Worm (Caenorhabditis elegans) whole organism, early embryonic: ENCODE results near the gene oma-2.

Experiments
- B0310.2 ChIP-seq: sonication (generic microtip); optimal IDR thresholded peaks from 2 replicates; lab custom pipeline; 2016; ENCODE audit warnings: mild to moderate bottlenecking, missing genetic modification characterization, missing compliant biosample characterization
- F13C5.2 ChIP-seq: sonication (generic microtip); optimal IDR thresholded peaks from 2 replicates; lab custom pipeline; 2017; ENCODE audit warnings: mild to moderate bottlenecking, missing genetic modification characterization, inconsistent platforms, missing compliant biosample characterization
- aly-1 ChIP-seq: sonication (generic microtip); optimal IDR thresholded peaks from 2 replicates; lab custom pipeline; 2016; ENCODE audit warnings: missing genetic modification characterization, missing compliant biosample characterization
- ama-1 ChIP-seq: fragments of 150-350 bp; optimal IDR thresholded peaks from 2 replicates; lab custom pipeline; 2014
- ceh-13 ChIP-seq: fragments of 200-800 bp; sonication (Bioruptor generic); optimal IDR thresholded peaks from 2 replicates; lab custom pipeline; 2018; ENCODE audit warnings: mild to moderate bottlenecking, missing genetic modification characterization, missing compliant biosample characterization
- ceh-36 ChIP-seq: sonication (generic microtip); optimal IDR thresholded peaks from 2 replicates; lab custom pipeline; 2016; ENCODE audit warnings: missing genetic modification characterization, inconsistent platforms, missing compliant biosample characterization
- ets-7 ChIP-seq: sonication (generic microtip); optimal IDR thresholded peaks from 2 replicates; lab custom pipeline; 2016; ENCODE audit warnings: missing genotype, missing genetic modification characterization, missing compliant biosample characterization
- flt-1 ChIP-seq: fragments of 200-800 bp; sonication (Bioruptor generic); IDR thresholded peaks from 2 replicates; pipeline ENCODE4 v1.3.6; 2022; ENCODE audit warnings: missing genetic modification characterization, missing compliant biosample characterization
- hmbx-1 ChIP-seq: sonication (generic microtip); optimal IDR thresholded peaks from 2 replicates; lab custom pipeline; 2016; ENCODE audit warnings: mild to moderate bottlenecking, missing genetic modification characterization, missing compliant biosample characterization
- hmg-4 ChIP-seq: fragments of 200-800 bp; sonication (Bioruptor generic); optimal IDR thresholded peaks from 2 replicates; lab custom pipeline; 2018; ENCODE audit warnings: mild to moderate bottlenecking, missing genetic modification characterization, missing compliant biosample characterization
- hnd-1 ChIP-seq: sonication (generic microtip); optimal IDR thresholded peaks from 2 replicates; lab custom pipeline; 2016; ENCODE audit warnings: missing genetic modification characterization, missing compliant biosample characterization
- pes-1 ChIP-seq: fragments of 200-800 bp; sonication (Bioruptor generic); IDR thresholded peaks from 2 replicates; pipeline ENCODE4 v1.3.6; 2022; ENCODE audit warnings: missing genetic modification reagents, missing genetic modification characterization, missing compliant biosample characterization
- scrt-1 ChIP-seq: fragments of 200-800 bp; sonication (Bioruptor generic); IDR thresholded peaks from 2 replicates; pipeline ENCODE4 v1.3.6; 2022; ENCODE audit warnings: missing genetic modification characterization, missing compliant biosample characterization
- sea-1 ChIP-seq: fragments of 200-800 bp; sonication (Bioruptor generic); conservative IDR thresholded peaks from 2 replicates; pipeline ENCODE4 v1.3.6; 2022; ENCODE audit warnings: missing genetic modification characterization, missing compliant biosample characterization
- tbx-11 ChIP-seq: fragments of 200-800 bp; sonication (Bioruptor generic); IDR thresholded peaks from 2 replicates; pipeline ENCODE4 v1.3.6; 2022; ENCODE audit warnings: missing genetic modification characterization, missing compliant biosample characterization
- tbx-37 ChIP-seq: fragments of 200-800 bp; sonication (Bioruptor generic); conservative IDR thresholded peaks from 2 replicates; pipeline ENCODE4 v1.3.6; 2022; ENCODE audit warnings: missing genetic modification reagents, missing genetic modification characterization, missing compliant biosample characterization
- tra-4 ChIP-seq: sonication (generic microtip); optimal IDR thresholded peaks from 2 replicates; lab custom pipeline; 2017; ENCODE audit warnings: missing genetic modification characterization, missing compliant biosample characterization

Gene oma-2

DNA sequence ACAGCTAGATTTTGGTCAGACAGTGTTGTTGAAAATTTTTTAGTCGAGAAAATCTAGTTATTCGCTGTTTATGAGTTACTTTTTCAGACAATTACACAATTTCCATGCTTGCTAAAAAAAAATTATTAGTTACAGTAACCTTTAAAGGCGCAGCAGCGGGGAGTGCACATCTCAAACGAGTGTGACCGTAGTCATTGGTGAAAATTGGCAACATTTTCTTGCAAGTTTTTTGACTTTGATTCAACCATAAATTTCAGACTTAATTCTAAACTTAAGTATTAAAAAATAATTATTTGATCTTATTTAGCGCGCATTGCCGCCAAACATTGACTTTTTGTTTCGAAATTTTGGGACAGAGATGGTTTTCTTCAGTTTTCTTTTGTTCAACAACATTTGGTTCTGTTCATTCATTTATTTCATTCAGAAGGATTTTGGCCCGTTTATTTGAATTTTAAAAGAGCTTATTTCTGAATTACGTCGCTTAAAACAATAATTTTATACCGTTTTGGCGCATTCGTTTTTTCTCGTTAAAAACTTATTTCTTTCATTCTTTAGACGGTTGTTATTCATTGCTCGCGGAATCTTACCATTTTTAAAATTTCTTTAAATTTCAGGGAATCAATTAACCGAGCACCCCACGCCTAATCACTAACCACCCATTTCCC is at the start of gene oma-2:
oma-2 (plus strand) TSS at position 615 of the 665 bp plus-strand sequence.
- no peak for TF ChIP-seq ceh-13 (GFP tag; lab: Kevin White, UChicago)
- no peak for TF ChIP-seq hmg-4 (GFP tag; lab: Kevin White, UChicago)
- TF ChIP-seq tbx-37 (GFP tag; lab: Robert Waterston, UW): no peak
- TF ChIP-seq B0310.2 (tag; lab: Kevin White, UChicago): no peak
- TF ChIP-seq flt-1 (GFP tag; lab: Robert Waterston, UW): no peak
- TF ChIP-seq scrt-1 (GFP tag; lab: Robert Waterston, UW): no peak

ce11 chrV:7980370-7980987 is 48.8 kb upstream of the oma-2 start:
- TF ChIP-seq aly-1 (tag; lab: Kevin White, UChicago) (no peak), ama-1 (lab: Kevin White, UChicago) (no peak), B0310.2 (tag; lab: Kevin White, UChicago) (no peak), scrt-1 (GFP tag; lab: Robert Waterston, UW) (no peak), tra-4 (tag; lab: Kevin White, UChicago) (no peak), pes-1 (GFP tag; lab: Robert Waterston, UW) (no peak), tbx-37 (GFP tag; lab: Robert Waterston, UW) (no peak), F13C5.2 (no peak), sea-1 (GFP tag; lab: Robert Waterston, UW) (no peak), ceh-36 (no peak), ceh-13 (GFP tag; lab: Kevin White, UChicago) (no peak), ets-7 (tag; lab: Kevin White, UChicago) (no peak), hmbx-1 (tag; lab: Kevin White, UChicago) (no peak), hmg-4 (GFP tag; lab: Kevin White, UChicago) (no peak)

DNA sequence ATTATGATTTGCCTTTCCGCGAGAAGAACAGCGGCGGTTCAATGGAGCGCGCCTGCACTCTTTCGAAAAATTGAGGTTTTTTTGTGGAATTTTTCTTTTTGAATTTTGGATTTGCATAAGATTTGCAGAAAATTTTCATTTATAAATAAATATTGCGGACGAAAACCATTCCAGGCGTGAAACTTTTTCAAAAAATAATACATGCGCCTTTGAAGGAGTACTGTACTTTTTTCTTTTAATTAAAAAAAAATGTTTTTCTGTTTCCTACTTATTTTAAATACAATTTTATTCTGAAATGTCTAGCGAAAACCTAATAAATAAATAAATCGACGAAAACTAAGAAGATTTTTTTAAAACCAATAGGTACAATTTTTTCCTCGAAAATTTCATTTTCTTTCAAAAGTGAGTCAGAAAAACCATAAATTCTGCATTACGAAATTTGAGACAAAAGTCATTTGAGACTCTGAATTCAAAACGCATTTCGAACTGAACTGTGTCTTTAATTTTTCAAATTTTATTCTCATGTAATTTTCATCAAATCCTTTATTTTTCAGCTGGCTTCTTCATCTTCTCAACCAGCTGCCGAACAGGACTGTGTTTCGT is 48.1 kb upstream of the oma-2 start, which contains the start of gene F26D11.1:
F26D11.1 (plus strand) TSS at position 553 of the 603 bp plus-strand sequence.
- no peak for TF ChIP-seq aly-1 (tag; lab: Kevin White, UChicago)
- TF ChIP-seq B0310.2 (tag; lab: Kevin White, UChicago): no peak
- no peak for TF ChIP-seq ceh-13 (GFP tag; lab: Kevin White, UChicago)
- TF ChIP-seq flt-1 (GFP tag; lab: Robert Waterston, UW): no peak

DNA sequence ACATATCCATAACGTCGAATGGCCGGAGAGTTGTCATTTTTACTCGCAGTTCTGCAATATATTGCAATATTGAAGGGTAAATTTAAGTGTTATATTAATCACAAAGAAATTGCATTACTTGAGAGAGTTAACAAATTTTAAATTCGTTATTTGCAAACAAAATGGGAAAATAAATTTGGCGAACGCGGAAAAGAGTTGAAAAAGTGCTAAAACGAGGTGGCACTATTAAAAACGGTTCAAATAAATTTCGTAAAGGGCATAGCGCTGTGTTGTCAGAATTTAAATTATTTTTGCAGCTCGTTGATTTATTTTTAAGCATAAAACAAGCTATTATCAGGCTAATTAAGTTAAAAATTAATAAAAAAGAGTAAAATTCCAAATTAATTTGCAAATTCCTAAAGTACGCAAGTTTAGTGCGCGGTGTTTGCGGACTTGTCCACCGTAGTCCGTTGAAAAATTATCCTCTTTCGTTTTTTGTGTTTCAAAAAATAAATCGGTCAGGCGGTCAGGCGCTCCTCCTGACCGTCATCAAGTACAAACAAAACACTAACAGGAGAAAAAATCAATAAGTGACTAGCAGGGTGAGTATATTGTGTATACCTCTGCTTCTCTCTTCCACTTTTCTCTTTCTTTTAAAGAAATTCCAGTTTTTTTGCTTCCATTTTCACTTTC is 45.7 kb upstream of the oma-2 start, which contains the start of the genes natb-1 and abhd-12:
natb-1 (minus strand) TSS at position 51 of the 672 bp plus-strand sequence.
abhd-12 (plus strand) TSS at position 499 of the 672 bp plus-strand sequence.
- TF ChIP-seq pes-1 (GFP tag; lab: Robert Waterston, UW) (no peak), aly-1 (tag; lab: Kevin White, UChicago) (no peak), ceh-13 (GFP tag; lab: Kevin White, UChicago) (no peak), tbx-11 (GFP tag; lab: Robert Waterston, UW) (no peak), tra-4 (tag; lab: Kevin White, UChicago) (no peak), ceh-36 (no peak), sea-1 (GFP tag; lab: Robert Waterston, UW) (no peak), F13C5.2 (no peak), tbx-37 (GFP tag; lab: Robert Waterston, UW) (no peak), B0310.2 (tag; lab: Kevin White, UChicago) (no peak), ets-7 (tag; lab: Kevin White, UChicago) (no peak), scrt-1 (GFP tag; lab: Robert Waterston, UW) (no peak), flt-1 (GFP tag; lab: Robert Waterston, UW) (no peak), hnd-1 (tag; lab: Kevin White, UChicago) (no peak), ama-1 (lab: Kevin White, UChicago) (no peak), hmg-4 (GFP tag; lab: Kevin White, UChicago) (no peak), hmbx-1 (tag; lab: Kevin White, UChicago) (no peak)

- TF ChIP-seq aly-1 (tag; lab: Kevin White, UChicago) (no peak), pes-1 (GFP tag; lab: Robert Waterston, UW) (no peak), sea-1 (GFP tag; lab: Robert Waterston, UW) (no peak), tbx-11 (GFP tag; lab: Robert Waterston, UW) (no peak), ceh-36 (no peak), hnd-1 (tag; lab: Kevin White, UChicago) (no peak), scrt-1 (GFP tag; lab: Robert Waterston, UW) (no peak), ama-1 (lab: Kevin White, UChicago) (no peak), flt-1 (GFP tag; lab: Robert Waterston, UW) (no peak), ceh-13 (GFP tag; lab: Kevin White, UChicago) (no peak)
Measured at ce11 chrV:7985860-7986259, 43.4 kb upstream of the oma-2 start, which contains the start of gene Y97E10AL.1. Gene Y97E10AL.1 (plus strand): TSS chrV:7986160.

DNA sequence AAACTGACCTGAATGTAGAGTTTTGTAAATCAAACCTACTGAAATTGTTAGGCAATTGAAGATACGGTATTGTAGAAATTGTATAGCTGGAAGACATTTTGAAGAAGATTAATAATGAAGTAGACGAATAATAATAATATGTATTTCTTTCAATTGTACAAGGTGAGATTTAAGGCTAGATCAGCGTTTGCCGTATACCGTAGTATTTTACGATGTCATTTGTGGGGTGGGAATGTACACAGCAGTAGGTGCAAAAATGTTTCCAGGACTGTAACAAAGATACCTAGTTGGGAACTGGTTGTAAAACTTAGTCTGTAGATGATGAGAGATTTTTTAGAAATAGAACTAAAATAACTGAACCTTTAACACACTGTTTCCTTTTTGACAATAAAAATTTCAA is 34.7 kb upstream of the oma-2 start, which contains the start of gene ceh-76:
ceh-76 (minus strand) TSS at position 101 of the 400 bp plus-strand sequence.
- TF ChIP-seq pes-1 (GFP tag; lab: Robert Waterston, UW) (no peak), ama-1 (lab: Kevin White, UChicago) (no peak), F13C5.2 (no peak), B0310.2 (tag; lab: Kevin White, UChicago) (no peak), hmg-4 (GFP tag; lab: Kevin White, UChicago) (no peak), flt-1 (GFP tag; lab: Robert Waterston, UW) (no peak), ceh-13 (GFP tag; lab: Kevin White, UChicago) (no peak), hnd-1 (tag; lab: Kevin White, UChicago) (no peak), ceh-36 (no peak), hmbx-1 (tag; lab: Kevin White, UChicago) (no peak), tbx-11 (GFP tag; lab: Robert Waterston, UW) (no peak), sea-1 (GFP tag; lab: Robert Waterston, UW) (no peak), tbx-37 (GFP tag; lab: Robert Waterston, UW) (no peak), scrt-1 (GFP tag; lab: Robert Waterston, UW) (no peak), ets-7 (tag; lab: Kevin White, UChicago) (no peak), aly-1 (tag; lab: Kevin White, UChicago) (no peak)
